Fruit fly (Drosophila melanogaster): ENCODE results near the gene ND-B14.5A.

DNA sequence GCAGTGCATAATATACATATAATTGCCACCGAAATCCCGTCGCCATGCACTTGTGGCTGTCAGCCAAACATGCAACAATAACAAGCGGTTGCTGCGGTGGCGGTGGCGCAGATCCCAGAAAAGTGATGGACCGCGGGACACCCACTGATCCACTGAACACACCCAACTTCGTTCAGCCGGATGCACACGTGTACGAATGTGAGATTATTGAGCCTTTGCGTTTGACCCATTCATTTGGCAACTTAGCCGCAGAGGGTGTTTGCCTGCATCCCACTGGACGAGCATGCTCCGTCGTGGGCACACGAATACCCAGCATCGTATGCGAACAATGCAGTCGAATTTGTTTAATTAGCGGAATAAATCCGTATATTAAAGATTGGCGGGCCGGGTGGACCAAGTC, 6.9 kb upstream of the ND-B14.5A start:
- TF ChIP-seq inv (GFP tag; IDR thresholded peaks at IDR 0.05; ENCODE audit: partially characterized antibody), result no peak
- no peak for TF ChIP-seq CG4617 (GFP tag; optimal IDR thresholded peaks at IDR 0.05; ENCODE audit: borderline replicate concordance)
- no peak for TF ChIP-seq CG31365 (tag; optimal IDR thresholded peaks at IDR 0.05)
